Fruit fly (Drosophila melanogaster): ENCODE measurements around the gene CG13606.

CG13606 gene

DNA sequence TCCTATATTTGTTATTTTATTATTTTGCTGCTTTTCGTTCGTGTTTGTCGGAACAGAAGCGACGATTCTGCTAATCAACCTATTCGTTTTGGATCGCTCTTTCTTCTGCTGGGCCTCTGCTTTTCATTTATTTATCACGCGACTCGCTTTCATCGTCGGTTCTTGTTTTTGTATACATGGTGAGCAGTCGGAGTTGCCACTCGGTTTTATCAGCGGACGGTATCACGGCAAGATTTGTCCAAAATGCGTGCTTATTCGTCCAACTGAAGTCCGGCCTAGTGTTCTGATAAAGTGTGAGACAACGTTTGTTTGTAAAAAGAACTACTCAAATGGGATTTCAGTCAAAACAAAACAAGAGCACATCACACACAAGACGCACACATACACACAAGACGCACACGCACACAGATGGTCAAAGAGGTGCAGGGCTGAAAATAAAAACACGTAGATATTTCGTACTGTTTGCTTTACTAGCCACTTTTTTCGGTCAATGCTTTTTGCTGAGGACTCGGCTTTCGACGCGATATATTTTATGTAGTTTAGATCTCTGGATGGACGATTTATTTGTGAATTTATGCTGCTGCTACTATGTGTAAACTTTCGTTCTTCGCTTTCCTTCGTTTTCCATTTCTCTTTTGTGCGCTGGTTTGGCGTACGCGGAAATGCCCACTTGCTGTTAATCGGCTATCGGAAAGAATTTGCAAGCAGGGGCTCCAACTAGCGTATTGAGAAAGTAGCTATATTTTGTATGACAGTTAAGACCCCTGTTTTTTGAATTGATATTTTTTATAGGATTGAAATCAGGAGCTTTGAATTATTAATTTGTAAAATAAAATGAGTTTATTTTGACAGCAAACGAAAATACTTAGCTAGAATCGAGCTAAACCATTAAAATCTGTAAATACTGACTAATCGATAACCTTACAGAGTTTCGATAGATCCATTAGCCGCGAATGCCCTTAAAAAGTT, 49.2 kb downstream of the CG13606 start, which contains the start of gene twin (continued):
- TF ChIP-seq MBD-R2 (GFP tag; IDR thresholded peaks at IDR 0.05) = peak; percentile 58; the same call in 1 of the 2 replicates
- peak; percentile 54 for TF ChIP-seq Dek (tag; optimal IDR thresholded peaks at IDR 0.05)
- peak; percentile 4 for TF ChIP-seq CG12744 (GFP tag; optimal IDR thresholded peaks at IDR 0.05)
- TF ChIP-seq CG12071 (GFP tag; optimal IDR thresholded peaks at IDR 0.05) = no peak
- peak; percentile 64 for TF ChIP-seq CG10654 (GFP tag; optimal IDR thresholded peaks at IDR 0.05)
- peak; percentile 69 for TF ChIP-seq phol (tag; optimal IDR thresholded peaks at IDR 0.05)
- TF ChIP-seq vvl (GFP tag; IDR thresholded peaks at IDR 0.05) = peak; percentile 63
- peak; percentile 63; the same call in 2 of the 3 replicates for TF ChIP-seq CG11456 (GFP tag; IDR thresholded peaks at IDR 0.05)
- TF ChIP-seq MTF-1 (GFP tag; optimal IDR thresholded peaks at IDR 0.05; ENCODE audit: borderline replicate concordance) = no peak
- peak; percentile 76 for TF ChIP-seq HLH54F (GFP tag; optimal IDR thresholded peaks at IDR 0.05)
- TF ChIP-seq seq (GFP tag; IDR thresholded peaks at IDR 0.05) = no peak
- peak; percentile 41 for TF ChIP-seq HHEX (GFP tag; optimal IDR thresholded peaks at IDR 0.05)
- peak; percentile 61; the same call in 1 of the 4 replicates for TF ChIP-seq Gug (GFP tag; IDR thresholded peaks at IDR 0.05)
- TF ChIP-seq Hr51 (GFP tag; optimal IDR thresholded peaks at IDR 0.05) = peak in 1 of 2 experiments; percentile 80
- peak; percentile 52 for TF ChIP-seq Ptx1 (GFP tag; IDR thresholded peaks at IDR 0.05)
- peak; percentile 15; the same call in 1 of the 2 replicates for TF ChIP-seq CG4360 (GFP tag; IDR thresholded peaks at IDR 0.05)
- TF ChIP-seq CG14050 (GFP tag; IDR thresholded peaks at IDR 0.05) = no peak
- TF ChIP-seq CG2678 (tag; optimal IDR thresholded peaks at IDR 0.05) = no peak
- TF ChIP-seq luna (GFP tag; optimal IDR thresholded peaks at IDR 0.05) = peak; percentile 23
- no peak for TF ChIP-seq CG15073 (GFP tag; optimal IDR thresholded peaks at IDR 0.05)
- TF ChIP-seq CG3847 (GFP tag; IDR thresholded peaks at IDR 0.05) = peak; percentile 57
- peak; percentile 72 for TF ChIP-seq CoRest (tag; optimal IDR thresholded peaks at IDR 0.05)
- peak; percentile 45 for TF ChIP-seq kay (GFP tag; optimal IDR thresholded peaks at IDR 0.05)
- TF ChIP-seq Six4 (GFP tag; optimal IDR thresholded peaks at IDR 0.05) = no peak
- TF ChIP-seq CG4707 (GFP tag; optimal IDR thresholded peaks at IDR 0.05) = no peak
- peak; percentile 64; the same call in 1 of the 3 replicates for TF ChIP-seq ken (GFP tag; IDR thresholded peaks at IDR 0.05)
- TF ChIP-seq gro (GFP tag; optimal IDR thresholded peaks at IDR 0.05) = peak; percentile 39
- TF ChIP-seq Dll (GFP tag; IDR thresholded peaks at IDR 0.05; ENCODE audit: partially characterized antibody) = peak; percentile 82
- TF ChIP-seq CG30403 (GFP tag; optimal IDR thresholded peaks at IDR 0.05) = peak; percentile 74
- no peak for TF ChIP-seq Nf-YA (GFP tag; IDR thresholded peaks at IDR 0.05)
- no peak for TF ChIP-seq CG12769 (tag; optimal IDR thresholded peaks at IDR 0.05)
- peak; percentile 69 for TF ChIP-seq CG13894 (tag; optimal IDR thresholded peaks at IDR 0.05)
- no peak for TF ChIP-seq gt (GFP tag; IDR thresholded peaks at IDR 0.05)
- TF ChIP-seq CG17186 (GFP tag; optimal IDR thresholded peaks at IDR 0.05) = peak; percentile 31
- peak; percentile 47 for TF ChIP-seq Fer2 (tag; optimal IDR thresholded peaks at IDR 0.05)
- TF ChIP-seq BtbVII (GFP tag; optimal IDR thresholded peaks at IDR 0.05) = no peak
- TF ChIP-seq CG1529 (GFP tag; optimal IDR thresholded peaks at IDR 0.05) = no peak
- TF ChIP-seq Gsc (GFP tag; IDR thresholded peaks at IDR 0.05) = no peak
- peak; percentile 62 for TF ChIP-seq CG4617 (GFP tag; optimal IDR thresholded peaks at IDR 0.05; ENCODE audit: borderline replicate concordance)
- peak; percentile 73 for TF ChIP-seq CG16813 (GFP tag; IDR thresholded peaks at IDR 0.05; ENCODE audit: partially characterized antibody)
- peak; percentile 70 for TF ChIP-seq pum (GFP tag; optimal IDR thresholded peaks at IDR 0.05)
- peak; percentile 74 for TF ChIP-seq gem (tag; optimal IDR thresholded peaks at IDR 0.05)
- peak; percentile 60 for TF ChIP-seq Myb (GFP tag; optimal IDR thresholded peaks at IDR 0.05)
- TF ChIP-seq mirr (GFP tag; optimal IDR thresholded peaks at IDR 0.05) = no peak
- TF ChIP-seq CG9727 (GFP tag; optimal IDR thresholded peaks at IDR 0.05) = peak; percentile 34
- TF ChIP-seq E2f2 (GFP tag; IDR thresholded peaks at IDR 0.05) = peak; percentile 83
- TF ChIP-seq Vsx1 (GFP tag; optimal IDR thresholded peaks at IDR 0.05) = no peak
- TF ChIP-seq Taf1 (GFP tag; IDR thresholded peaks at IDR 0.05) = no peak

Measured in whole organism, embryonic.